Fruit fly (Drosophila melanogaster) whole organism, embryonic: ENCODE measurements around the gene GAPsec.

Experiments
- CG14965 ChIP-seq: fragments of 200-800 bp; sonication (Bioruptor generic); optimal IDR thresholded peaks from 2 replicates; lab custom pipeline; 2016; ENCODE audit warnings: missing biosample characterization, missing genetic modification characterization, borderline replicate concordance
- CG2712 ChIP-seq: fragments of 200-800 bp; optimal IDR thresholded peaks from 3 replicates; lab custom pipeline; 2019; ENCODE audit warnings: missing biosample characterization, mild to moderate bottlenecking, missing genetic modification characterization, moderate library complexity
- Dbx ChIP-seq: fragments of 200-800 bp; sonication (Bioruptor generic); IDR thresholded peaks from 3 replicates; pipeline ENCODE4 v1.3.6; 2022; ENCODE audit warnings: missing biosample characterization, missing genetic modification characterization
- Scr ChIP-seq: fragments of 200-800 bp; sonication (Bioruptor generic); IDR thresholded peaks from 2 replicates; pipeline ENCODE4 v1.3.6; 2022; ENCODE audit warnings: missing biosample characterization, missing genetic modification characterization; ENCODE audit not compliant: partially characterized antibody
- ara ChIP-seq: fragments of 200-800 bp; sonication (Bioruptor generic); IDR thresholded peaks from 2 replicates; pipeline ENCODE4 v1.3.6; 2022; ENCODE audit warnings: missing biosample characterization, missing genetic modification characterization
- gro ChIP-seq: fragments of 200-800 bp; sonication (Bioruptor generic); optimal IDR thresholded peaks from 2 replicates; lab custom pipeline; 2016; ENCODE audit warnings: missing biosample characterization, missing genetic modification characterization
- her ChIP-seq: fragments of 200-800 bp; sonication (Bioruptor generic); optimal IDR thresholded peaks from 2 replicates; lab custom pipeline; 2016; ENCODE audit warnings: missing biosample characterization, missing genetic modification characterization

DNA sequence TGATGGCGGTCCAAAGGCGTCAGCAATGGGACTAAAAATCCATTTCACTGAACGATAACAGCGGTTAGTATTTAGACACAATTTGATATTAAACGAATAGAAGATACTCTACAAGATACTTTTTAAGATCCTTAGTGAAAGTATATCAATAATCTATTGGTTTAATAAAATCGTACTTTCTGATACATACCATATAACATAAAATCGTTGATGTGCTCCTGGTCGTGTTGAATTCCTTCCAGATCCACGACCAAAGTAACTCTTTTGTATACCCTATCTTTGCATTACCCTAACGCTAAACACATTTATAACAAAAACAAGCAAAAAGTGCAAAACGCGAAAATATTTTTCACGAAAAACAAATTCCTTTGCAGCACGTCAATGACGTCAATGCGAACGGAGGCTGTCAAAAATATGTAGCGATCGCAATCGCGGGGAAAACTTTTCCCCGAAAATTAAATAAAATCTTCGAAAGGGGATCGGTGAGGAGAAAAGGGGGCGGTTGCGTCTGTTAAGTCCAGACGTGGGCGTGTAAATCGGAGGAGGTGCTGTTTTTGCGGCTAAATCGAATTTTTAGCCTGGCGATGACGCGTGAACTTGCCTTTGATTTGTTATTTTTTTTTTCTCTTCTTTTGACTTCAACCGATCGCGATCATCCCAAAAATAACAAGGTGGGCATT, 31.7 kb upstream of the GAPsec start:
- TF ChIP-seq Scr = no peak
- TF ChIP-seq Dbx (GFP tag; lab: Robert Waterston, UW) = no peak
- no peak for TF ChIP-seq her (GFP tag; lab: Kevin White, UChicago)
- TF ChIP-seq ara (GFP tag; lab: Robert Waterston, UW) = no peak
- no peak for TF ChIP-seq gro (GFP tag; lab: Kevin White, UChicago)
- TF ChIP-seq CG2712 (tag; lab: Kevin White, UChicago) = no peak
- TF ChIP-seq CG14965 = no peak
